Fruit fly (Drosophila melanogaster): ENCODE results near the gene Cyp305a1.
A peak's percentile ranks its signal among the peaks of the same experiment; 100 is the strongest.

Cyp305a1 gene

DNA sequence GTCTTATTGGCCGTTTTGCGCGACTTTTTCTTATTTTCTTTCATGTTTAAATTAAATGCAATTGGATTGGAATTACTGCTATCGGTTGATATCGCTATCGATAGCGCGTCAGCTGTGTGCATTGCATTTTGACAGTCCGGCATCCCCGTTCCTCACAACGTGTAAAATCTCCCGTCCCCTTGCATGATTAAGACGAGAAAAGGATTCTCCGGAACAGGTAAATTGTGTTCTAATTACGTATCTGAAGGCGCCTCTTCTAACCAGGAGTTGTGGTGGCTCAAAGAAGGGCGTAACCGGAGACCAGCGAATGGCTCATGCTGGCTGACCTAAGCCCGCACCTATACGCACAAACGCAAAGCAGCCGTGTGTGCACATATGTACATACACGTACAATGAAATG, 6.0 kb downstream of the Cyp305a1 start, which contains the start of the genes CG14104 and Kap-alpha1 (continued):
- TF ChIP-seq D19A (tag; optimal IDR thresholded peaks at IDR 0.05): no peak
- peak; percentile 13 for TF ChIP-seq CG14710 (tag; optimal IDR thresholded peaks at IDR 0.05)
- no peak for TF ChIP-seq GATAe (GFP tag; conservative IDR thresholded peaks at IDR 0.05)
- no peak for TF ChIP-seq Kr (GFP tag; optimal IDR thresholded peaks at IDR 0.05)
- peak; percentile 22 for TF ChIP-seq phol (tag; optimal IDR thresholded peaks at IDR 0.05)
- TF ChIP-seq Bteb2 (GFP tag; optimal IDR thresholded peaks at IDR 0.05): no peak
- TF ChIP-seq amos (GFP tag; IDR thresholded peaks at IDR 0.05; ENCODE audit: partially characterized antibody): peak; percentile 61
- peak; percentile 69 for TF ChIP-seq BEAF-32 (GFP tag; optimal IDR thresholded peaks at IDR 0.05)
- peak; percentile 49; the same call in 1 of the 3 replicates for TF ChIP-seq hb (GFP tag; IDR thresholded peaks at IDR 0.05; ENCODE audit: partially characterized antibody)
- TF ChIP-seq CG1603 (tag; optimal IDR thresholded peaks at IDR 0.05): peak; percentile 34
- TF ChIP-seq Pdp1 (GFP tag; optimal IDR thresholded peaks at IDR 0.05): peak in 1 of 2 experiments; percentile 24
- no peak for TF ChIP-seq hkb (optimal IDR thresholded peaks at IDR 0.05)
- TF ChIP-seq hkb (GFP tag; IDR thresholded peaks at IDR 0.05): 0 out of 2 replicates have a peak, but pooled peaks have one; percentile 20
- peak; percentile 77 for TF ChIP-seq HLH4C (GFP tag; IDR thresholded peaks at IDR 0.05; ENCODE audit: partially characterized antibody)
- no peak for TF ChIP-seq CG11723 (GFP tag; optimal IDR thresholded peaks at IDR 0.05)
- TF ChIP-seq CG30020 (tag; optimal IDR thresholded peaks at IDR 0.05): peak; percentile 40

DNA sequence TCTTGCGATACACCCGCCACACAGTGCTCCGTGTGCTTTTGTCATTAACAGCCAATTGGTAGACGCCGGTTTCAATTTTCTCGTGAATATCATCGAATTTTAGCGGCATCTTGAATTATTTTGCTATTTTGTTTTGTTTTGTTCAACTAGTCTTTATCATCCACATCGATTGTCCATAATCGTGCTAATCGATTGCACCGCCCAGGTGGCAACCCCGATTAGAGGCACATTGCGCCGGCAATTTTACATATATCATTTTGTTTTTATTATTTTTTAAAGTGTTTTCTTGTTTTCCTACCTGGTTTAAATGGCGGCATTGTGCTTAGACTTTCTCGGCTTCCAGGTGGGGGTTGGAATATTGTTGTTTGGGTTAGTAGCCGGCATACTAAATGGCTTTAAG, 7.2 kb downstream of the Cyp305a1 start, which contains the start of gene CG34116:
CG34116 (minus strand) TSS at position 142 of the 400 bp plus-strand sequence.
- TF ChIP-seq amos (GFP tag; IDR thresholded peaks at IDR 0.05; ENCODE audit: partially characterized antibody) (peak; percentile 66; the same call in 1 of the 2 replicates), CG6254 (GFP tag; optimal IDR thresholded peaks at IDR 0.05) (no peak), Taf1 (GFP tag; IDR thresholded peaks at IDR 0.05) (no peak), CG16863 (GFP tag; optimal IDR thresholded peaks at IDR 0.05) (no peak), CG3838 (GFP tag; optimal IDR thresholded peaks at IDR 0.05) (no peak), CG8944 (GFP tag; optimal IDR thresholded peaks at IDR 0.05) (no peak), Xbp1 (GFP tag; optimal IDR thresholded peaks at IDR 0.05) (no peak), CG2116 (GFP tag; optimal IDR thresholded peaks at IDR 0.05) (peak; percentile 24), CG2678 (tag; optimal IDR thresholded peaks at IDR 0.05) (no peak), run (tag; optimal IDR thresholded peaks at IDR 0.05) (no peak), CG18011 (GFP tag; optimal IDR thresholded peaks at IDR 0.05) (no peak), CG13624 (GFP tag; optimal IDR thresholded peaks at IDR 0.05) (no peak), danr (GFP tag; IDR thresholded peaks at IDR 0.05) (no peak), CG18619 (GFP tag; optimal IDR thresholded peaks at IDR 0.05) (no peak), eyg (GFP tag; optimal IDR thresholded peaks at IDR 0.05) (no peak), yki (optimal IDR thresholded peaks at IDR 0.05) (no peak), ato (GFP tag; IDR thresholded peaks at IDR 0.05; ENCODE audit: partially characterized antibody) (peak; percentile 51; the same call in 1 of the 2 replicates), Sin3A (optimal IDR thresholded peaks at IDR 0.05) (peak; percentile 22), croc (GFP tag; conservative IDR thresholded peaks at IDR 0.05) (no peak), CG18476 (GFP tag; optimal IDR thresholded peaks at IDR 0.05) (no peak), kah (GFP tag; optimal IDR thresholded peaks at IDR 0.05) (no peak), stwl (tag; optimal IDR thresholded peaks at IDR 0.05) (peak; percentile 28), usp (GFP tag; optimal IDR thresholded peaks at IDR 0.05) (no peak), aop (GFP tag; IDR thresholded peaks at IDR 0.05) (no peak), nau (GFP tag; optimal IDR thresholded peaks at IDR 0.05) (no peak), CG34422 (GFP tag; IDR thresholded peaks at IDR 0.05) (peak; percentile 21; the same call in 1 of the 3 replicates), MBD-R2 (GFP tag; IDR thresholded peaks at IDR 0.05) (peak; percentile 61; the same call in 1 of the 2 replicates), CG1602 (GFP tag; optimal IDR thresholded peaks at IDR 0.05) (no peak), CG2889 (GFP tag; IDR thresholded peaks at IDR 0.05) (no peak), HmgZ (tag; optimal IDR thresholded peaks at IDR 0.05) (no peak), CG7556 (GFP tag; optimal IDR thresholded peaks at IDR 0.05) (no peak), CG10267 (tag; optimal IDR thresholded peaks at IDR 0.05) (no peak), ken (GFP tag; IDR thresholded peaks at IDR 0.05) (no peak), CG3726 (GFP tag; IDR thresholded peaks at IDR 0.05) (no peak), CG15073 (GFP tag; optimal IDR thresholded peaks at IDR 0.05) (no peak), Kr (GFP tag; optimal IDR thresholded peaks at IDR 0.05) (no peak), slbo (GFP tag; IDR thresholded peaks at IDR 0.05) (no peak)
